Worm (Caenorhabditis elegans) whole organism, mixed stage, embryonic: ENCODE data around the gene exos-8.

Experiments
- elt-3 ChIP-seq: fragments of 150-350 bp; optimal IDR thresholded peaks from 2 replicates; lab custom pipeline; 2014; ENCODE audit warnings: missing biosample characterization, missing genetic modification characterization
- lin-13 ChIP-seq: fragments of 150-350 bp; optimal IDR thresholded peaks from 2 replicates; lab custom pipeline; 2014; ENCODE audit warnings: missing biosample characterization, missing genetic modification characterization
- nhr-12 ChIP-seq: fragments of 150-350 bp; optimal IDR thresholded peaks from 2 replicates; lab custom pipeline; 2014; ENCODE audit warnings: missing biosample characterization, missing genetic modification characterization
- nhr-28 ChIP-seq: fragments of 150-350 bp; optimal IDR thresholded peaks from 2 replicates; lab custom pipeline; 2014; ENCODE audit warnings: missing biosample characterization, missing genetic modification characterization

ce11 chrII:6741428-6741827 is at the start of gene exos-8:
- peak; percentile 34 for TF ChIP-seq lin-13 (tag; lab: Kevin White, UChicago)
- TF ChIP-seq nhr-28 (tag; lab: Kevin White, UChicago), result no peak
- no peak for TF ChIP-seq nhr-12 (tag; lab: Kevin White, UChicago)
- TF ChIP-seq elt-3, result no peak
